Fruit fly (Drosophila melanogaster) ovary, adult (tissue): ENCODE data around the gene CG9121.

Experiments
- CG17801 ChIP-seq: fragments of 200-800 bp; optimal IDR thresholded peaks from 2 replicates; lab custom pipeline; 2019; ENCODE audit warnings: missing biosample characterization, mild to moderate bottlenecking, missing genetic modification characterization, moderate library complexity; ENCODE audit not compliant: partially characterized antibody

The CG9121 gene

dm6 chr2L:5080225-5080867 is 29.5 kb upstream of the CG9121 start:
- no peak for TF ChIP-seq CG17801 (GFP tag; lab: Kevin White, UChicago)

DNA sequence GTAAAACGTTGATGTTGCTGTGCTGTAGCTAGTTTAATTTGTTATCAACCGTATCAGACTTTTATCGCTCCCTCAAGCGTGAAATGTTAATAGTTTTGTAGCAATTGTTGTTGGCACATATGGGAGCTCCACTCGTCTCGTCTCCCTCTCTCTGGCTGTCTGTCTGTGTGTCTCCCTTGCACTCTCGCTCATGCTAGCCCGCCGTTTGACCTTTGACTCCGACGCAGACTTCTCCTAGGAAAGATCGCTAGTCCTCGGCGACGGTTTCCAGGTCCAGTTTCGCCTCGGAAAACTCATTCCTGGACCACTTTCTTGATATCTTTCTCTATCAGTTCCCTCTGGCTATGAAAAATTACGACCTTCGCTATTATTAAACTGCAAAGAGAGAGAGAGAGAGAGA is 28.3 kb upstream of the CG9121 start:
- TF ChIP-seq CG17801 (GFP tag; lab: Kevin White, UChicago): no peak

DNA sequence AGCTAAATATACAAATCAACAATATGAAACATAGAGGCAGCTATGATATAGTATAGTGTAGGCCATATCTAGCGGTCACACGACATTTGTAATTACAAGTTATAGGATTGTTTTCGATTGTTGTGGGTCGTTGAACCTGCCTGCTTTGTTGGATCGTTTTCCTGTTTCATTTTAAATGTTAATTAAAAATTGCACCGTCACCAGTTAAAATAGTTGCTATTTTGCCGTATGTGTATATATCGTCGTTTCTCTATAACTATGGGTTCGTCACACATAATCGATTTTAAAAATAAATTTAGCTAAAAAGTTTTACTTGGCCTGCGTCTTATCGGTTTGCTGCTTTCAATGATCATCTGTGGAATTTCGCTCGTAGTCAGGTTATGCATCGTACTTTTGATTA is 21.5 kb upstream of the CG9121 start:
- TF ChIP-seq CG17801 (GFP tag; lab: Kevin White, UChicago): no peak

- TF ChIP-seq CG17801 (GFP tag; lab: Kevin White, UChicago): peak; percentile 80
These were observed 20.1 kb upstream of the CG9121 start, which contains the start of gene RpL37A for dm6 chr2L:5070797-5071579. Gene RpL37A (plus strand): TSS chr2L:5070957.

DNA sequence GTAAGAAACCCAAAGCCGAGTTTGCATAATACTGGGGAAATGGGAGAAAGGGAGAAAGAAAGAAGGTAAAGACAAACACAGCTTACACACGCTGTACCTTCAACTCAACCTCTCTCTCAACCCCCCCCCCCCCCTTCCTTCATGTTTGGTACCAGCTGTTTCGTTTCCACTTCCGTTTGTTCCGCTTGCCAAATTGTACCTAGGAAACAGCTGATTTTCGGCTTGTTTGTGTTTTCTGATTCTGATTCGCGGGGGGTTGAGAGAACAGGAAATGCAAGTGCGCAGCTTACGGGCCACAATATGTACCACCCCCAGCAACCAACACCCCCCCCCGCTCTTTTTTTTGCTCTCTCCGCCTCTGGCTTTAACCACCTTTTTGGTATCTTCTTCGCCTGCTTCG is 13.1 kb upstream of the CG9121 start:
- TF ChIP-seq CG17801 (GFP tag; lab: Kevin White, UChicago): no peak

- TF ChIP-seq CG17801 (GFP tag; lab: Kevin White, UChicago): no peak
These were observed 12.0 kb upstream of the CG9121 start for dm6 chr2L:5062799-5063404.

DNA sequence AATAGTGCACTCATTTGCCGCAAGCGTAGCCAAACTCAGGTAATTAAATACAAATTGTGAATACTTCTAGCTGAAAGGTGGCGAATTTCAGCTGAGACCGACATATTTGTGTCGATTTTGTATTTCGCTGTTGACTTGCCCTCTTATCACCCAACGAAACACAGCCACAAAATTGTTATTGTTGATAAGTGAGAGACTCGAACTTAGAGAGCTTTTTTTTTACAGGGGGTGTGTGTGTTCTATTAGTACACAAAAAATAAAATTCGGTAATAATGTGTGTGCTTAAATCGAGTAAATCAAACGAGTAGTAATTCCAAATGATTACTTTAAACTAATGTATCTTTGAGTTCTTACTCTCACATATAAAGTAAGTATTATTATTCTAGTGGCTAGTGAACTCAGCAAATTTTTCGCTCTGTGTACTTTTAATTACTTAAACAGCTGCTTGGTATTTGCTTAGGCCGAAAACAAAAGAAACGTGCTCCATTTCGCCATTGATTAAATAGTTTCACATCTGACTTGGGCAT is 10.2 kb upstream of the CG9121 start:
- TF ChIP-seq CG17801 (GFP tag; lab: Kevin White, UChicago): no peak

- no peak for TF ChIP-seq CG17801 (GFP tag; lab: Kevin White, UChicago)
These were observed 9.7 kb upstream of the CG9121 start, which contains the start of gene qtc for dm6 chr2L:5060515-5060914. Gene qtc (plus strand): TSS chr2L:5060815.

dm6 chr2L:5059645-5060254 is 8.9 kb upstream of the CG9121 start, which contains the start of gene Rpn11:
Gene Rpn11 (minus strand): TSS chr2L:5059790.
- peak; percentile 61 for TF ChIP-seq CG17801 (GFP tag; lab: Kevin White, UChicago)

DNA sequence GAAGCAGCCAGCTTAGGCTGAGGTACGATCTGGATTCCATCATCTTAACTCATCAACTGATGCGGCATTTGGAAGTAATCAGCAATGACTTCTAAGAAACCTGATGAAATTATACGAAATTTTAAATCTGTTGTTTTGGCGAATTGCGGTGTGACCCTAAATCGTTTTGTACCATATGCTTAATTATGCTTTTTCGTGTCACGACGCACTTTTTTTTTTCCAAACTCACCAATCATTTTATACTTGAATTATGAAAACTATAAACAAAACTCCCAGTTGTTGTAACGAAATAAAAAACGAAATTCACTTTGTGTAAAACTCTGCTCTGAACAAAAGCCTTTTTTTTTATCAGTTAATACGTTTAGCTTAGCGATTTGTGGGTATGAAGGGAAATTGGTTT is 7.2 kb upstream of the CG9121 start, which contains the start of gene Nepl3:
TSS of gene Nepl3 (minus strand) at position 155 of the 400 bp plus-strand sequence.
- TF ChIP-seq CG17801 (GFP tag; lab: Kevin White, UChicago): no peak

DNA sequence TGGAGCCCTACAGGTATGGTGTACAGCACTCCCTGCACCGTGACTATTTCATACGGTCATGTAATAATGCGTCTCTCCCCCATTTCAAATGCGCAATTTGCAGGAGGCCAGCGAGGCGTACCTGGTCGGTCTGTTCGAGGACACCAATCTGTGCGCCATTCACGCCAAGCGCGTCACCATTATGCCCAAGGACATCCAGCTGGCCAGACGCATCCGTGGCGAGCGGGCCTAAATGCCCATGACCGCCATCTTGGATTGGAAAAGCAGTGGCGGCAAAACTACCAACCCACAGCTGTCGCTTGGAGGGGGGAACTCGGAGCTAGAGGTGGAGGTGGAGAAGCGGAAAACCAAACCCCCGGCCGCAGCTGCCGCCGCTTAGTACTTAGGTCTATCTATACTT is 4.7 kb upstream of the CG9121 start:
- TF ChIP-seq CG17801 (GFP tag; lab: Kevin White, UChicago): no peak

DNA sequence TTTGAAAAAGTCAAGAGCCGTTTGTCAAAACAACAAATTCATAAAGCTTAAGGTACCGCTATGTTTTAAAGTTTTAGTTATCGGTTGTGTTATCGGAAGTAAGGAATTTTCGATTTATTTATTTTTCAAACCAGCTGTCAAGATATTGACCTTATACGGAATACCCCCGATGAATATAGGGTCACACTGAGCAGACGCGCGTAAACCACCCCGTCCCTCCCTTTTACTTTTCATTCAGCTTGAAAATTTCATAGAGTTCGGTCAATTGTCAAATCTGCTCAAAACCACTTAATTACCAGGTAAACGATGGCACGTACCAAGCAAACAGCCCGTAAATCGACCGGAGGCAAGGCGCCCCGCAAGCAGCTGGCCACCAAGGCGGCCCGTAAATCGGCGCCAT is 4.1 kb upstream of the CG9121 start, which contains the start of the genes CG14036 and His3.3A:
TSS of gene CG14036 (minus strand) at position 64 of the 400 bp plus-strand sequence.
TSS of gene His3.3A (plus strand) at position 106 of the 400 bp plus-strand sequence.
- peak; percentile 35 for TF ChIP-seq CG17801 (GFP tag; lab: Kevin White, UChicago)

DNA sequence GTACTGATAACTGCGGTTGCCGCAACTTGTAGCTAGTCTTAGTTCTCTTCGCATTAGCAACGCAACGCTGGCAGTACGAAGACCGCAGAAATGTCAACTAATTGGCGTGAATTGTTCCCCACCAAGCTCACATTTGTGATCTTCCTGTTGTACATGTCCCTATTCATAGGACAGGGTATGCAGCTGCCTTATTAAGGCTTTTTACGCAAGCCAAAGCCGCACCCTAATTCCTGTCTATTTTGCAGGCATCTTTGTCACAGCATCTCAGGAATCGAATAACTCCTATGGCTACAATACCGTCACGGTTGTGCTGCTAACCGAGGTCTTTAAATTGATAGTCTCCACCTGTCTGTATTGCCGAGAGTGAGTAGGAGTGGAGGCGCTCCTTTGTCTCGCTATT is 2.1 kb upstream of the CG9121 start, which contains the start of gene eIF3h:
TSS of gene eIF3h (minus strand) at position 101 of the 400 bp plus-strand sequence.
- no peak for TF ChIP-seq CG17801 (GFP tag; lab: Kevin White, UChicago)

DNA sequence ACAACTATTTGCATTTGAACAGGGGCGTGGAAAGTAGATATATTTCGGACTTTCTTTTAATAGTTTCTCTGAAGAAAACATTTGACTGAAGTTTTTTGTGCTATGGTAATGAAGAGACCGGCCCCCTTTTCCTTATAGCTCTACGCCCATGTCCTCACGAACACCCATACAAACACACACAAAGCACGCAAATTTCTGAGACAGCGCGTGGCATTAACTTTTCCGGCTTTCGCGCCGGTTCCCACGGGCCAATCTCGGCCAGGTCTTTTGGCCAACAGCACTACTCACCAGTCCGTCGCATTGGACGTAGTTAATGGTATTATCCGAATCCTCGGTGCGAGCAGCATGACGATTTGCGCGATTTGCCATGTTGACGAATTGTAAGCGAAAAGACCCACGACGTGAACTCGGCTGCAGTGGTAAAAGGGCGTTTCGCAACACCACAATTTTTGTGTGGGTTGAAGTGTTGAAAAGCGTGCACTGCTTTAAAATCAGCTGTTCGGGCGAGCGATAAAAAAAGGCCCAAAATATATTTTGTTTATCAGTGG is 1.6 kb upstream of the CG9121 start, which contains the start of gene senju:
TSS of gene senju (plus strand) at position 477 of the 548 bp plus-strand sequence.
- TF ChIP-seq CG17801 (GFP tag; lab: Kevin White, UChicago): peak; percentile 76
